Worm (Caenorhabditis elegans) whole organism, midembryonic: ENCODE measurements around the gene Y111B2A.12.

ENCODE experiments used
- T22C8.4 ChIP-seq: fragments of 200-800 bp; sonication (Bioruptor generic); IDR thresholded peaks from 2 replicates; pipeline ENCODE4 v1.3.6; 2022; ENCODE audit warnings: missing genetic modification characterization, missing compliant biosample characterization
- flt-1 ChIP-seq: fragments of 200-800 bp; sonication (Bioruptor generic); IDR thresholded peaks from 2 replicates; pipeline ENCODE4 v1.3.6; 2022; ENCODE audit warnings: missing genetic modification characterization, missing compliant biosample characterization
- klf-2 ChIP-seq: fragments of 200-800 bp; sonication (Bioruptor generic); conservative IDR thresholded peaks from 2 replicates; pipeline ENCODE4 v1.3.6; 2022; ENCODE audit warnings: missing genetic modification reagents, missing genetic modification characterization, missing compliant biosample characterization
- tab-1 ChIP-seq: fragments of 200-800 bp; sonication (Bioruptor generic); IDR thresholded peaks from 2 replicates; pipeline ENCODE4 v1.3.6; 2022; ENCODE audit warnings: missing genetic modification characterization, missing compliant biosample characterization
- ztf-23 ChIP-seq: fragments of 200-800 bp; sonication (Bioruptor generic); IDR thresholded peaks from 2 replicates; pipeline ENCODE4 v1.3.6; 2022; ENCODE audit warnings: missing genetic modification reagents, missing genetic modification characterization, missing compliant biosample characterization
- ztf-29 ChIP-seq: fragments of 200-800 bp; sonication (Bioruptor generic); IDR thresholded peaks from 2 replicates; pipeline ENCODE4 v1.3.6; 2022; ENCODE audit warnings: missing genetic modification reagents, missing genetic modification characterization, missing compliant biosample characterization

DNA sequence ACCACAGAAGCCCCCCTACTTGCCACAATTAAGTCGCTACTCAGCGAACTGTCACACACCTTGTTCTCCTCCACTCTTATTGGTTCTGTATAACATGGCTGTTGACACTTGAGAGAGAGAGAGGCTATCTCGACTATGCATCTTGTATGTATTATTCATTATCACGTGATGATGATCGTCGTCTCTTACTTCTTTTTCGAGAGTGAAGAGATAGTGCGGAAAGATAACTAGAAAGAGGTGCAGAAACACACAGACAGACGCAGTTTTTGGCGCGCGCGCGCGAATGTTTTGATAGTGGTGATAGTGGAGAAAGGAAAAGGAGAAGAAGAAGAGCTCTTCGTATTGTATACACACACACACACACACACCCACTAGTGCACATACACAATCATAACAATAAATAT lies 7.9 kb downstream of the Y111B2A.12 start:
- TF ChIP-seq ztf-23 (GFP tag; lab: Robert Waterston, UW): no peak
- TF ChIP-seq tab-1: no peak
- TF ChIP-seq flt-1 (GFP tag; lab: Robert Waterston, UW): no peak
- TF ChIP-seq klf-2: no peak
- TF ChIP-seq T22C8.4 (GFP tag; lab: Robert Waterston, UW): no peak
- TF ChIP-seq ztf-29 (GFP tag; lab: Robert Waterston, UW): no peak; the same call in 1 of the 2 replicates
